Worm (Caenorhabditis elegans) whole organism, L3 larva: ENCODE results near the gene lbp-8.

ENCODE experiments used
- nhr-77 ChIP-seq: fragments of 150-350 bp; optimal IDR thresholded peaks from 2 replicates; lab custom pipeline; 2014; ENCODE audit warnings: missing biosample characterization, missing genetic modification characterization
- zag-1 ChIP-seq: fragments of 150-350 bp; optimal IDR thresholded peaks from 2 replicates; lab custom pipeline; 2014; ENCODE audit warnings: missing biosample characterization, missing genetic modification characterization

ce11 chrV:13904446-13904845 lies 13.9 kb downstream of the lbp-8 start, which contains the start of gene stdh-3:
- TF ChIP-seq nhr-77 (tag; lab: Kevin White, UChicago), result no peak
- no peak for TF ChIP-seq zag-1
